Worm (Caenorhabditis elegans): ENCODE results near the gene K04A8.19.
A peak's percentile ranks its signal among the peaks of the same experiment; 100 is the strongest.

Gene K04A8.19

DNA sequence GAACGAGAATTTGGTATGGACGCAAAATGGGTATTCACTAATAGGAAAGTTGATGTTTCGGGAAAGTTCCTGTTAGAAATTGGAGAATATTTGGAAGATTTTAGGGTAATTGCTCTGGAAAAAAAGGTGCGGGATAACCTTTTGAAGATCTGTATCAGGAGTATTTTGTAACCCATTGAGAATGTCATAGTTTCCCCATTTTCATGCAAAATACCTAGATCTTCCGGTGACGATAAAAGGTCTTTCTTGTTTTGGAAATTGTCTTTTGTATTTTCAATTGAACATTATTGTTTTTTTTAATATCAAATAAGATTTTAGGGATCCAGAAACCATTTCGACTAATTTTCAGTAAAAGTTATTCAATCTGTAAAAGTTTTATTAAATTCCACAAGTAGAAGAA lies 7.4 kb upstream of the K04A8.19 start, which contains the start of gene spp-19:
TSS of gene spp-19 (minus strand) at position 101 of the 400 bp plus-strand sequence.
- TF ChIP-seq klf-2 (GFP tag; conservative IDR thresholded peaks at IDR 0.05): no peak
- no peak for TF ChIP-seq med-1 (GFP tag; optimal IDR thresholded peaks at IDR 0.05; ENCODE audit: insufficient read depth)
- TF ChIP-seq ztf-29 (GFP tag; IDR thresholded peaks at IDR 0.05): no peak
- TF ChIP-seq T22C8.4 (GFP tag; IDR thresholded peaks at IDR 0.05): no peak
- TF ChIP-seq ref-1 (GFP tag; conservative IDR thresholded peaks at IDR 0.05): no peak
- TF ChIP-seq cog-1 (tag; optimal IDR thresholded peaks at IDR 0.05): no peak
- TF ChIP-seq flt-1 (GFP tag; IDR thresholded peaks at IDR 0.05): no peak
- no peak for TF ChIP-seq tab-1 (GFP tag; IDR thresholded peaks at IDR 0.05)
- TF ChIP-seq ztf-23 (GFP tag; IDR thresholded peaks at IDR 0.05): no peak

ce11 chrV:6559585-6559984 lies 5.4 kb upstream of the K04A8.19 start:
- TF ChIP-seq ztf-23 (GFP tag; IDR thresholded peaks at IDR 0.05) (no peak), ztf-29 (GFP tag; IDR thresholded peaks at IDR 0.05) (0 out of 2 replicates have a peak, but pooled peaks have one; percentile 12), cog-1 (tag; optimal IDR thresholded peaks at IDR 0.05) (no peak)

- no peak for TF ChIP-seq klf-2 (GFP tag; conservative IDR thresholded peaks at IDR 0.05)
Observed at ce11 chrV:6559105-6559504, 4.9 kb upstream of the K04A8.19 start, which contains the start of gene spp-26. TSS of gene spp-26 (minus strand) at chrV:6559205.

DNA sequence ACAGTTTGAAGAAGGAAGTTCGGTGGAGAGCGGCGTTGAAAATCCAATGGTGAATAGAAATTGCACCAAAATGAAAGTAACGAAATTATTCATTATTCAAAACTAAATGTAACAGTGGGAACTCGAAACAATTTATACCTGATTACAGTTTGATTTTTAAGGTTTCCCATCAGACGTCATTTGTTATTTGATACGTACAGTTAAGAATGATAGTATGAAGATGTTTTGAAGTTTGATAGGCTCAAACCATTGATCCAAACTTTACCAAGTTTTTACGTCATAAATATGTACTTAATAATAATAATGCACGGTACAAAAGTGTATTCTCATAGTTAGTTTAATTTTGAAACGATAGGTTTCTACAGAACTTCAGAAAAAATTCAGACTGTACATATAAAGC lies 3.9 kb upstream of the K04A8.19 start, which contains the start of gene spp-20:
TSS of gene spp-20 (minus strand) at position 101 of the 400 bp plus-strand sequence.
- TF ChIP-seq T22C8.4 (GFP tag; IDR thresholded peaks at IDR 0.05) (no peak), ztf-29 (GFP tag; IDR thresholded peaks at IDR 0.05) (no peak), ztf-23 (GFP tag; IDR thresholded peaks at IDR 0.05) (no peak), med-1 (GFP tag; optimal IDR thresholded peaks at IDR 0.05; ENCODE audit: insufficient read depth) (no peak), flt-1 (GFP tag; IDR thresholded peaks at IDR 0.05) (no peak), klf-2 (GFP tag; conservative IDR thresholded peaks at IDR 0.05) (no peak), tab-1 (GFP tag; IDR thresholded peaks at IDR 0.05) (no peak), cog-1 (tag; optimal IDR thresholded peaks at IDR 0.05) (no peak), ref-1 (GFP tag; conservative IDR thresholded peaks at IDR 0.05) (no peak)

DNA sequence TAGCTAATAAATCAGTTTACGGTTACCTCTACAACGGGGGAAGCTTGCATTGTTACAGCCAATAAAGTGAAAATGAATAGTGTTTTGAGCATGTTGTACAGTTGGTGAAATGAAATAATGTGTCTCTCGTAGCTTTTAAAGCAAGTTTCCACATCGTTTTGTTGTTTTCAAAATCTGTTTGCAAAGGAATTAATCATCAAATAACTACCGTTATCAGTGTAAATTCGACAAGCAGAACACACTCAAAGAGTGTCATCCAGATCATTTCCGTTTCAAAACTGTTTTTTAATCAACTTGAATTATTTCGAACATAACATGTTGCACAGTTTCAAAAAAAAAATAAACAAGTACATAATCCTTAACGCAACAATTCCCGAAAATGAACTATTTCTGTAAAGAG lies 2.8 kb upstream of the K04A8.19 start, which contains the start of gene spp-27:
TSS of gene spp-27 (minus strand) at position 101 of the 400 bp plus-strand sequence.
- TF ChIP-seq ref-1 (GFP tag; conservative IDR thresholded peaks at IDR 0.05) (no peak), cog-1 (tag; optimal IDR thresholded peaks at IDR 0.05) (no peak), klf-2 (GFP tag; conservative IDR thresholded peaks at IDR 0.05) (no peak), med-1 (GFP tag; optimal IDR thresholded peaks at IDR 0.05; ENCODE audit: insufficient read depth) (no peak), ztf-29 (GFP tag; IDR thresholded peaks at IDR 0.05) (no peak), T22C8.4 (GFP tag; IDR thresholded peaks at IDR 0.05) (no peak), tab-1 (GFP tag; IDR thresholded peaks at IDR 0.05) (no peak), ztf-23 (GFP tag; IDR thresholded peaks at IDR 0.05) (no peak), flt-1 (GFP tag; IDR thresholded peaks at IDR 0.05) (no peak)

DNA sequence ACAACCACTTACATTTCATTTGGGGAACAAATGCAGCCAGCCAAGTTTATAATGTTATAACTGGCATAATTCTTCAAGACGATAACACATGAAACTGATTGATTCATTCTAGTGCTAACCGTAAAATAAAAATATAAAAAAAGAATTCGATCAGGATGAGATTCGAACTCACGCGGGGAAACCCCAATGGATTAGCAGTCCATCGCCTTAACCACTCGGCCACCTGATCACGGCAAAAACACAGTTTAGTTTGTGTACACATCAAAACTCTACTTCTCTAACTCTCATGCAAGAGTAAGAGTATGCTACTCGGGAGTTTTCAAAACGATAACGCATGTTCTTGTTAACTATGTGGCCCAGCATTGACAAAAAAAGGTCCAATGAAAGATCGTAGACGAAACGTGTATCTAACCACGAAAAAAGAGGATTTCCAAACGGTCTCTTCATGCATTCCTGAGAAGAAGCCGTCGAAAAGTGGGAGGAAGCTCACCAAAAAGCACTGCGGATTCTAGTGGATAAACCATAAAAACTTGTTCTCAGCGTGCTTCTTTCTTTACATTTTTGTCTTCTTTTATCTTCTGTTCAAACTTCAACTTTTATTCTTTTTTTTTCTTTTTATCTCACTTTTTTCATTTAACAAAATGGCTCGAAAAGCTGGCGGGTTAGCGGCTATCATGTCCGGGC lies 2.4 kb downstream of the K04A8.19 start, which contains the start of gene twk-10:
TSS of gene twk-10 (plus strand) at position 634 of the 684 bp plus-strand sequence.
- TF ChIP-seq T22C8.4 (GFP tag; IDR thresholded peaks at IDR 0.05): no peak; the same call in 1 of the 2 replicates
- TF ChIP-seq ref-1 (GFP tag; conservative IDR thresholded peaks at IDR 0.05): peak; percentile 51; the same call in 1 of the 2 replicates
- peak; percentile 60; the same call in 1 of the 2 replicates for TF ChIP-seq flt-1 (GFP tag; IDR thresholded peaks at IDR 0.05)
- TF ChIP-seq tab-1 (GFP tag; IDR thresholded peaks at IDR 0.05): 0 out of 2 replicates have a peak, but pooled peaks have one; percentile 57
- TF ChIP-seq cog-1 (tag; optimal IDR thresholded peaks at IDR 0.05): no peak

DNA sequence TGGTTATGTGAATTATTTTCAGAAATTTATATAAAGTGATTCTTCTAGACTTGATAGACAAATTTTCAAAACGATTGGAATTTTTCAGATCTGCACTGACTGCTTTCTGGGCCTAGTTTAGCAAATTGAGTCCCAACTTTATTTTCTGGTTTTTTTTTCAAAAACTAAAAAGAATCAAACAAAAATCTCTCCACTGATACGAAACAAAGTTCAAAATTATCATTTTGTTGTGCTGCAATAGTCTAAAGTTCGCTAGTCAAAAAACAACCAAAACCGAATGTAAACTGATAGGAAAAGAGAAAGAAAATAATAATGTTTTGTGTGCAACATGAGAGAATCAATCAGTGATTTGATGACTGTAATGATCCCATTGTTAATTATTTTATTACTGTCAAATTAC lies 4.3 kb downstream of the K04A8.19 start, which contains the start of gene lipl-4:
TSS of gene lipl-4 (plus strand) at position 301 of the 400 bp plus-strand sequence.
- TF ChIP-seq tab-1 (GFP tag; IDR thresholded peaks at IDR 0.05) (no peak), cog-1 (tag; optimal IDR thresholded peaks at IDR 0.05) (no peak), klf-2 (GFP tag; conservative IDR thresholded peaks at IDR 0.05) (no peak), T22C8.4 (GFP tag; IDR thresholded peaks at IDR 0.05) (no peak), flt-1 (GFP tag; IDR thresholded peaks at IDR 0.05) (no peak), ref-1 (GFP tag; conservative IDR thresholded peaks at IDR 0.05) (no peak), ztf-23 (GFP tag; IDR thresholded peaks at IDR 0.05) (no peak), ztf-29 (GFP tag; IDR thresholded peaks at IDR 0.05) (no peak), med-1 (GFP tag; optimal IDR thresholded peaks at IDR 0.05; ENCODE audit: insufficient read depth) (no peak)

- TF ChIP-seq flt-1 (GFP tag; IDR thresholded peaks at IDR 0.05) (no peak), ztf-29 (GFP tag; IDR thresholded peaks at IDR 0.05) (no peak), cog-1 (tag; optimal IDR thresholded peaks at IDR 0.05) (no peak), med-1 (GFP tag; optimal IDR thresholded peaks at IDR 0.05; ENCODE audit: insufficient read depth) (no peak), klf-2 (GFP tag; conservative IDR thresholded peaks at IDR 0.05) (no peak), T22C8.4 (GFP tag; IDR thresholded peaks at IDR 0.05) (no peak), ztf-23 (GFP tag; IDR thresholded peaks at IDR 0.05) (no peak), ref-1 (GFP tag; conservative IDR thresholded peaks at IDR 0.05) (no peak), tab-1 (GFP tag; IDR thresholded peaks at IDR 0.05) (no peak)
Observed at ce11 chrV:6549148-6549547, 5.1 kb downstream of the K04A8.19 start, which contains the start of gene K04A8.20. TSS of gene K04A8.20 (plus strand) at chrV:6549448.

DNA sequence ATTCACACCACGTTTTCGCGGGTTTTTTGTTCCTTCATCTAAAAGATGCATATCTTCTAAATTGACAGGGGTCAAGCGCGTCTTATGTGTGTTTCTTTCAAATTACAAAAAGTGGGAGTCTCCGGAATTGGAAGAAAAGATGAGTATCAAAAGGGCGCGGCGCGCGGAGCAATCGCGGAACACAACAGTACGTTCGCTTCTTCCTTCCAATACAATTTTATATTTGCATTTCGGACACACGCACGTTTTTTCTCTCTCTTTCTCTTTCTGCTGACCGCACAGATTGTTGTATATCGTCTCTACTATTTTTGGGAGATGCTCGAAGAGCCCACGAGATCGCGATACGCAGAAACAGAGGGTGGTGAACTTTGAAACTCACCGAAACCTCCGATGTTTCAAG lies 5.9 kb downstream of the K04A8.19 start:
- TF ChIP-seq flt-1 (GFP tag; IDR thresholded peaks at IDR 0.05) (no peak), tab-1 (GFP tag; IDR thresholded peaks at IDR 0.05) (no peak)

DNA sequence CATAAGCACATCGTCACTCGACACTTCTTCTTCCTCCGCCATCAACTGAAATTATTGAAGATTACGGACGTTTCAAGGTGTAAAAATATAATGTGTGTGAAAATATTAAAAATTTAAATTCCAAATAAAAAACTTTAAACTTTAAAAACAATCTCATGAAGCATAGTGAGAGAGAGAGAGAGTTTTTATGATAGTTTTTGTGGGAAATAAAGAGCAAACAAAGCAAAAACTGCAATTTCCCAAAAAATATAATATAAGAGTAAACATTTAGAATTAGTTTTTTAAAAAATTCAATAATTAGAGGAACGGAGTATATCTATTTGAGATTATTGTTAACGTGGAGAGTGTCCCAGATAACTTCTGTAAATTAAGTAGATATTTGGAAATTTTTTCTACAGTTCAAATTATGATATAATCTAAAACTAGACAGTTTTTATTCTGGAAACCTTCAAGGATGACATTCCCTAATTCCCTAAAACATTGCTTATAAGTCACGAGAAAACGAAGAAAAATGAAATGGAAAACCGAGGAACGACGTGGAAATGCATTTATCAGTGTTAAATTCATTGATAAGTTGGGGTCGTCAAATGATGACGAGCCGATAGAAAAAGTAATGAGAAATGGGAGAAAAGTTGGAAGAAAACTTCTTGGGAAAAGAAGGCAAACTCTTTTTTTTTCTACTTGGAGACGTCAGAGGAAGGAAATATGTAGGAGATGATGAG lies 7.6 kb downstream of the K04A8.19 start, which contains the start of gene dre-1:
TSS of gene dre-1 (minus strand) at position 51 of the 722 bp plus-strand sequence.
- TF ChIP-seq ztf-23 (GFP tag; IDR thresholded peaks at IDR 0.05) (no peak), med-1 (GFP tag; optimal IDR thresholded peaks at IDR 0.05; ENCODE audit: insufficient read depth) (no peak), ztf-29 (GFP tag; IDR thresholded peaks at IDR 0.05) (no peak), ref-1 (GFP tag; conservative IDR thresholded peaks at IDR 0.05) (no peak), klf-2 (GFP tag; conservative IDR thresholded peaks at IDR 0.05) (no peak), flt-1 (GFP tag; IDR thresholded peaks at IDR 0.05) (no peak), tab-1 (GFP tag; IDR thresholded peaks at IDR 0.05) (no peak), cog-1 (tag; optimal IDR thresholded peaks at IDR 0.05) (no peak)

Data from whole organism, midembryonic.